Worm (Caenorhabditis elegans) whole organism, L4/young adult: ENCODE measurements around the gene W09C2.10.

Experiments used
- W03F9.2 ChIP-seq: fragments of 150-350 bp; optimal IDR thresholded peaks from 2 replicates; lab custom pipeline; 2014; ENCODE audit warnings: missing biosample characterization, missing genetic modification characterization
- dao-5 ChIP-seq: sonication (generic microtip); optimal IDR thresholded peaks from 2 replicates; lab custom pipeline; 2016; ENCODE audit warnings: missing genotype, missing genetic modification characterization, moderate library complexity, missing compliant biosample characterization
- him-1 ChIP-seq: sonication (generic microtip); optimal IDR thresholded peaks from 2 replicates; lab custom pipeline; 2016; ENCODE audit warnings: missing genotype, missing genetic modification reagents, missing genetic modification characterization, missing compliant biosample characterization

W09C2.10 gene

ce11 chrIV:9624977-9625376, at the start of gene W09C2.10:
W09C2.10 (minus strand) TSS chrIV:9625077.
- no peak for TF ChIP-seq dao-5 (tag; lab: Kevin White, UChicago)
- no peak for TF ChIP-seq him-1 (tag; lab: Kevin White, UChicago)
- TF ChIP-seq W03F9.2 (tag; lab: Kevin White, UChicago) = no peak

ce11 chrIV:9673683-9674336, 48.9 kb upstream of the W09C2.10 start:
- no peak for TF ChIP-seq him-1 (tag; lab: Kevin White, UChicago)
- no peak for TF ChIP-seq W03F9.2 (tag; lab: Kevin White, UChicago)
- no peak for TF ChIP-seq dao-5 (tag; lab: Kevin White, UChicago)

DNA sequence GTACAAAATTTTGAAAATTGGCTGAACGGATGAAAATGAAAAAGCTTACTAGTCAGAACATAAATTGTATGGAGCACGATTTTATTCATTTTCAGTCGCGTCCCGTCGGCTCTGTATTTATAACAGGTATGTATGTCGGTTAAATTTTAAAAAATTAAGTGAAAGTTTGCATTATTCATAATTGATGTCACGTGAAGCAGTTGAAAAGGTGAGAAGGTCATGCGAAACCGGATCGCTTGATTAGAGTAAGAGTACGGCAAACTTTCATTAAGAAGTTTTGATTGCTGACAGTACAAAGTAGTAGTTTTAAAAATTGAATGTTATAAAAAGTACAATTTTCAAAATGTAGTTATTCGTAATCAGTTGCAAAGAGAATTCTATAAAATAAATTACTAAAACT, 48.3 kb upstream of the W09C2.10 start:
- TF ChIP-seq W03F9.2 (tag; lab: Kevin White, UChicago) (no peak), him-1 (tag; lab: Kevin White, UChicago) (no peak), dao-5 (tag; lab: Kevin White, UChicago) (no peak)

- TF ChIP-seq W03F9.2 (tag; lab: Kevin White, UChicago) (no peak), dao-5 (tag; lab: Kevin White, UChicago) (no peak), him-1 (tag; lab: Kevin White, UChicago) (no peak)
These were observed 47.6 kb upstream of the W09C2.10 start for ce11 chrIV:9672434-9672833.

- TF ChIP-seq dao-5 (tag; lab: Kevin White, UChicago) (no peak), him-1 (tag; lab: Kevin White, UChicago) (no peak), W03F9.2 (tag; lab: Kevin White, UChicago) (no peak)
These were observed 46.2 kb upstream of the W09C2.10 start for ce11 chrIV:9671001-9671652.

DNA sequence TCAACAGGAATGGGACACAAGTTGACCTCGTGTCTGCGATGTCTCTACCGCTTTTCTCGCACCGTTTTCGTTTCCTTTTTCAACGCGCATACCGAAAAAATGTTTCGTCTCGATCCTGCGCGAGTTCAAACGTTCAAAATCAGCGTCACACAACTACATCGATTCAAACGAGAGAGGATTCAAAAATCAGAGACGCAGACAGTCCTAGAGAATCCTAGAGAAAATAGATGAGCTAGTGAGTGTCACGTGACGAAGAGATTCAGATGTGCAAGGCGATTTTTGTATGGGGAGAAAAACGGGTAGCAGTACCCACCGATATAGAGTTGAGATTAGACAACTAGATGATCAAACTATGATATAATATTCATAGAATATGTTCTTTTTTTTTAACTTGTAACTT, 45.1 kb upstream of the W09C2.10 start:
- TF ChIP-seq W03F9.2 (tag; lab: Kevin White, UChicago) (no peak), dao-5 (tag; lab: Kevin White, UChicago) (no peak), him-1 (tag; lab: Kevin White, UChicago) (no peak)

ce11 chrIV:9668103-9668672, 43.3 kb upstream of the W09C2.10 start:
- TF ChIP-seq W03F9.2 (tag; lab: Kevin White, UChicago) = no peak
- no peak for TF ChIP-seq dao-5 (tag; lab: Kevin White, UChicago)
- no peak for TF ChIP-seq him-1 (tag; lab: Kevin White, UChicago)

- no peak for TF ChIP-seq dao-5 (tag; lab: Kevin White, UChicago)
- no peak for TF ChIP-seq W03F9.2 (tag; lab: Kevin White, UChicago)
- TF ChIP-seq him-1 (tag; lab: Kevin White, UChicago) = no peak
These were observed 42.2 kb upstream of the W09C2.10 start for ce11 chrIV:9667084-9667483.

ce11 chrIV:9659999-9660398, 35.1 kb upstream of the W09C2.10 start:
- TF ChIP-seq W03F9.2 (tag; lab: Kevin White, UChicago) (no peak), him-1 (tag; lab: Kevin White, UChicago) (no peak), dao-5 (tag; lab: Kevin White, UChicago) (no peak)

DNA sequence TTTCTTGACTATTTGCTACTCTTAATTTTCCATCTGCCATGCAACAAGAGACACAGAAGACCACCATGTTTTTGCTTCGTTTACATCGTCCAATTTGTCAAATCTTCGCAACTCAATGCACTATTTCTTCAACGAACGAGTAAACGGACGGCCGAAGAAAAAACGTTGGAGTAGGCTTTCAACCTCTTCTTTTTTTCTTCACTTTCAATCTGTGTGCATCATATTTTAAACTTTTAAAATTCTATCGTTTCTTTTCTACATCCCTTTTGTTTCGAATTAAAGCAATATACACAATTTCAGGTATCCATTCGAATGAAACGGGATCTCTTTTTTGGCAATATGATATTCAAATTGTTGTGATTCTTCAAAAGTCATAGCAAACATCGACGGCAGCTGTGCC, 32.9 kb upstream of the W09C2.10 start, which contains the start of gene acc-1:
Gene acc-1 (plus strand): TSS at position 301 of the 400 bp plus-strand sequence.
- TF ChIP-seq W03F9.2 (tag; lab: Kevin White, UChicago) (no peak), dao-5 (tag; lab: Kevin White, UChicago) (no peak), him-1 (tag; lab: Kevin White, UChicago) (no peak)

- TF ChIP-seq dao-5 (tag; lab: Kevin White, UChicago) (no peak), him-1 (tag; lab: Kevin White, UChicago) (no peak), W03F9.2 (tag; lab: Kevin White, UChicago) (no peak)
These were observed 30.7 kb upstream of the W09C2.10 start for ce11 chrIV:9655556-9655955.

DNA sequence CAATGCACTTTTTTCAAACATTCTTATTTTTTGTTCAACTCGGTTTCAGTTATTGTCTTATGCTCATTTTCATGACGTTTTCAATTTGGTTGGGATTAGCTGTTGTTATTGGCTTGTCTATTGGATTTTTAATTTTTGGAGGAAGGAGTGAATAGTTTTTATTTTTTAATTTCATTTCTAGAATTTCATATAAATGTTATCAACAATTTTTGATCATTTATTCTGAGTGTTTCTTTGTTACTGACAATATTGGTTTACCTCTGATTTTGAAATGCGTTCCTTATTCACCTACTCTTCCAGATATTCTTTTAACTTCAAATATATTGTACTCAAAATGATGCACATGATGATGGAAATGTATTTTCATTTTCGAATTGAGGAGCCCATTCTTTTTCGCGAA, 29.1 kb upstream of the W09C2.10 start, which contains the start of gene F58G6.7:
Gene F58G6.7 (plus strand): TSS at position 301 of the 400 bp plus-strand sequence.
- TF ChIP-seq him-1 (tag; lab: Kevin White, UChicago) (no peak), dao-5 (tag; lab: Kevin White, UChicago) (no peak), W03F9.2 (tag; lab: Kevin White, UChicago) (no peak)

- TF ChIP-seq dao-5 (tag; lab: Kevin White, UChicago) = no peak
- no peak for TF ChIP-seq W03F9.2 (tag; lab: Kevin White, UChicago)
- TF ChIP-seq him-1 (tag; lab: Kevin White, UChicago) = no peak
These were observed 28.3 kb upstream of the W09C2.10 start, which contains the start of gene F58G6.3 for ce11 chrIV:9653184-9653583. F58G6.3 (plus strand) TSS chrIV:9653535.
